Worm (Caenorhabditis elegans) whole organism, midembryonic: ENCODE results near the gene Y54E2A.10.

Experiments
- T22C8.4 ChIP-seq: fragments of 200-800 bp; sonication (Bioruptor generic); IDR thresholded peaks from 2 replicates; pipeline ENCODE4 v1.3.6; 2022; ENCODE audit warnings: missing genetic modification characterization, missing compliant biosample characterization
- cog-1 ChIP-seq: sonication (generic microtip); optimal IDR thresholded peaks from 2 replicates; lab custom pipeline; 2016; ENCODE audit warnings: missing genetic modification characterization, missing compliant biosample characterization
- flt-1 ChIP-seq: fragments of 200-800 bp; sonication (Bioruptor generic); IDR thresholded peaks from 2 replicates; pipeline ENCODE4 v1.3.6; 2022; ENCODE audit warnings: missing genetic modification characterization, missing compliant biosample characterization
- klf-2 ChIP-seq: fragments of 200-800 bp; sonication (Bioruptor generic); conservative IDR thresholded peaks from 2 replicates; pipeline ENCODE4 v1.3.6; 2022; ENCODE audit warnings: missing genetic modification reagents, missing genetic modification characterization, missing compliant biosample characterization
- med-1 ChIP-seq: sonication (generic microtip); optimal IDR thresholded peaks from 2 replicates; lab custom pipeline; 2017; ENCODE audit warnings: missing genetic modification characterization, mild to moderate bottlenecking, missing compliant biosample characterization, antibody characterized with exemption, missing genetic modification reagents; ENCODE audit not compliant: insufficient read depth
- tab-1 ChIP-seq: fragments of 200-800 bp; sonication (Bioruptor generic); IDR thresholded peaks from 2 replicates; pipeline ENCODE4 v1.3.6; 2022; ENCODE audit warnings: missing genetic modification characterization, missing compliant biosample characterization
- ztf-23 ChIP-seq: fragments of 200-800 bp; sonication (Bioruptor generic); IDR thresholded peaks from 2 replicates; pipeline ENCODE4 v1.3.6; 2022; ENCODE audit warnings: missing genetic modification reagents, missing genetic modification characterization, missing compliant biosample characterization

DNA sequence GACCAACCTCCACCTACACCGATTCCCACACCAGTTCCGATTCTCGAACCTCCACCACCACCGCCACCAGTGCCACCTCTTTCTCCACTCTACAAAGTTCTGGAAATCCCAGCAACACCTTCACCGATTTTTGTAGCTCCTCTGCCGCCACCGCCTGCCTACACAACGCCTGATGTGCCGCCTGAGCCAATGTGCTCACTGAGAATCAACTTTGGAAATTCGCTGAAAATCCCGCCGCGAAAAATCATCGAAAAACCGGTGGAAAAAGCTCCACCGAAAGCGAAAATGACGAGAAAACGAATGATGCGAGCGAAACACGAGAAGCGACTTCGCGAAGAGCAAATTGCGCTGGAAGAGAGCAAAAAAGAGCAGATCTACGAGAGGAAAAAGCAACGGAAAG, 11.0 kb upstream of the Y54E2A.10 start:
- no peak for TF ChIP-seq klf-2
- TF ChIP-seq cog-1 (tag; lab: Kevin White, UChicago) = no peak
- no peak for TF ChIP-seq flt-1 (GFP tag; lab: Robert Waterston, UW)
- TF ChIP-seq tab-1 (GFP tag; lab: Robert Waterston, UW) = no peak
- no peak for TF ChIP-seq ztf-23
- TF ChIP-seq med-1 (GFP tag; lab: Kevin White, UChicago) = no peak
- no peak for TF ChIP-seq T22C8.4
